Worm (Caenorhabditis elegans): Measurements from ENCODE around the gene camt-1.

- TF ChIP-seq unc-62 (GFP tag; optimal IDR thresholded peaks at IDR 0.05) (no peak), unc-130 (GFP tag; optimal IDR thresholded peaks at IDR 0.05) (no peak), dpl-1 (GFP tag; optimal IDR thresholded peaks at IDR 0.05) (no peak), sptf-2 (GFP tag; optimal IDR thresholded peaks at IDR 0.05) (no peak), egrh-3 (GFP tag; IDR thresholded peaks at IDR 0.05) (no peak)
Measured at ce11 chrII:4474005-4474655, 30.8 kb downstream of the camt-1 start.
